Worm (Caenorhabditis elegans) whole organism, late embryonic: ENCODE results near the gene W02G9.3.

Source experiments
- C08G9.2 ChIP-seq: sonication (generic microtip); optimal IDR thresholded peaks from 2 replicates; lab custom pipeline; 2016; ENCODE audit warnings: mild to moderate bottlenecking, missing genetic modification characterization, moderate library complexity, missing compliant biosample characterization
- C38D4.7 ChIP-seq: fragments of 200-800 bp; sonication (Bioruptor generic); optimal IDR thresholded peaks from 2 replicates; lab custom pipeline; 2018; ENCODE audit warnings: mild to moderate bottlenecking, missing genetic modification characterization, moderate library complexity, missing compliant biosample characterization
- Y22D7AL.16 ChIP-seq: sonication (generic microtip); optimal IDR thresholded peaks from 2 replicates; lab custom pipeline; 2016; ENCODE audit warnings: missing genetic modification characterization, missing compliant biosample characterization
- ama-1 ChIP-seq: fragments of 150-350 bp; optimal IDR thresholded peaks from 2 replicates; lab custom pipeline; 2014
- ceh-18 ChIP-seq: sonication (generic microtip); optimal IDR thresholded peaks from 2 replicates; lab custom pipeline; 2016; ENCODE audit warnings: missing genetic modification characterization, missing compliant biosample characterization
- ceh-19 ChIP-seq: fragments of 200-800 bp; sonication (Bioruptor generic); optimal IDR thresholded peaks from 2 replicates; lab custom pipeline; 2018; ENCODE audit warnings: mild to moderate bottlenecking, missing genetic modification characterization, missing compliant biosample characterization
- ceh-22 ChIP-seq: sonication (generic microtip); optimal IDR thresholded peaks from 2 replicates; lab custom pipeline; 2017; ENCODE audit warnings: missing biosample characterization, missing genetic modification characterization
- ceh-24 ChIP-seq: sonication (generic microtip); optimal IDR thresholded peaks from 2 replicates; lab custom pipeline; 2016; ENCODE audit warnings: mild to moderate bottlenecking, missing genetic modification characterization, missing compliant biosample characterization
- ceh-30 ChIP-seq: fragments of 150-350 bp; optimal IDR thresholded peaks from 2 replicates; lab custom pipeline; 2014; ENCODE audit warnings: missing biosample characterization, missing genetic modification characterization
- ceh-34 ChIP-seq: sonication (generic microtip); optimal IDR thresholded peaks from 2 replicates; lab custom pipeline; 2016; ENCODE audit warnings: mild to moderate bottlenecking, missing genetic modification characterization, missing compliant biosample characterization
- ceh-45 ChIP-seq: fragments of 200-800 bp; sonication (Bioruptor generic); IDR thresholded peaks from 2 replicates; pipeline ENCODE4 v1.3.6; 2022; ENCODE audit warnings: missing genetic modification reagents, missing genetic modification characterization, missing compliant biosample characterization
- ceh-48 ChIP-seq: sonication (generic microtip); optimal IDR thresholded peaks from 2 replicates; lab custom pipeline; 2016; ENCODE audit warnings: missing genetic modification characterization, inconsistent platforms, missing compliant biosample characterization
- ceh-6 ChIP-seq: fragments of 200-800 bp; sonication (Bioruptor generic); optimal IDR thresholded peaks from 2 replicates; lab custom pipeline; 2018; ENCODE audit warnings: mild to moderate bottlenecking, missing genetic modification characterization, missing compliant biosample characterization
- ceh-9 ChIP-seq: sonication (generic microtip); optimal IDR thresholded peaks from 2 replicates; lab custom pipeline; 2016; ENCODE audit warnings: mild to moderate bottlenecking, missing genetic modification characterization, inconsistent platforms, missing compliant biosample characterization
- dmd-4 ChIP-seq: sonication (generic microtip); optimal IDR thresholded peaks from 2 replicates; lab custom pipeline; 2016; ENCODE audit warnings: borderline replicate concordance, missing genetic modification characterization, missing compliant biosample characterization
- elt-4 ChIP-seq: sonication (generic microtip); optimal IDR thresholded peaks from 2 replicates; lab custom pipeline; 2016; ENCODE audit warnings: missing genetic modification characterization, missing compliant biosample characterization
- ets-4 ChIP-seq: sonication (generic microtip); optimal IDR thresholded peaks from 2 replicates; lab custom pipeline; 2016; ENCODE audit warnings: missing genetic modification characterization, missing compliant biosample characterization
- eyg-1 ChIP-seq: sonication (generic microtip); optimal IDR thresholded peaks from 2 replicates; lab custom pipeline; 2016; ENCODE audit warnings: missing genotype, missing genetic modification characterization, missing compliant biosample characterization
- fkh-6 ChIP-seq: sonication (generic microtip); optimal IDR thresholded peaks from 2 replicates; lab custom pipeline; 2016; ENCODE audit warnings: missing genetic modification characterization, missing compliant biosample characterization
- hlh-13 ChIP-seq: fragments of 200-800 bp; sonication (Bioruptor generic); optimal IDR thresholded peaks from 2 replicates; lab custom pipeline; 2018; ENCODE audit warnings: mild to moderate bottlenecking, missing genetic modification characterization, missing compliant biosample characterization
- hlh-15 ChIP-seq: sonication (generic microtip); optimal IDR thresholded peaks from 2 replicates; lab custom pipeline; 2016; ENCODE audit warnings: missing genetic modification characterization, missing compliant biosample characterization
- hlh-6 ChIP-seq: sonication (generic microtip); optimal IDR thresholded peaks from 2 replicates; lab custom pipeline; 2016; ENCODE audit warnings: missing genotype, missing genetic modification characterization, missing compliant biosample characterization
- hlh-8 ChIP-seq: sonication (generic microtip); optimal IDR thresholded peaks from 2 replicates; lab custom pipeline; 2016; ENCODE audit warnings: missing genotype, missing genetic modification characterization, missing compliant biosample characterization
- lin-11 ChIP-seq: fragments of 200-800 bp; sonication (Bioruptor generic); optimal IDR thresholded peaks from 2 replicates; lab custom pipeline; 2018; ENCODE audit warnings: mild to moderate bottlenecking, missing genetic modification characterization, missing compliant biosample characterization
- madf-2 ChIP-seq: sonication (generic microtip); optimal IDR thresholded peaks from 2 replicates; lab custom pipeline; 2017; ENCODE audit warnings: missing genetic modification characterization, missing compliant biosample characterization
- mec-3 ChIP-seq: sonication (generic microtip); optimal IDR thresholded peaks from 2 replicates; lab custom pipeline; 2016; ENCODE audit warnings: borderline replicate concordance, missing genetic modification characterization, missing compliant biosample characterization
- nfya-1 ChIP-seq: sonication (generic microtip); optimal IDR thresholded peaks from 2 replicates; lab custom pipeline; 2017; ENCODE audit warnings: missing genetic modification characterization, mild to moderate bottlenecking, missing compliant biosample characterization, antibody characterized with exemption, moderate library complexity
- nhr-11 ChIP-seq: fragments of 150-350 bp; optimal IDR thresholded peaks from 2 replicates; lab custom pipeline; 2014; ENCODE audit warnings: missing biosample characterization, missing genetic modification characterization
- odd-2 ChIP-seq: sonication (generic microtip); optimal IDR thresholded peaks from 2 replicates; lab custom pipeline; 2017; ENCODE audit warnings: antibody characterized with exemption, mild to moderate bottlenecking, missing genetic modification characterization, missing compliant biosample characterization
- pag-3 ChIP-seq: sonication (generic microtip); optimal IDR thresholded peaks from 2 replicates; lab custom pipeline; 2016; ENCODE audit warnings: missing compliant biosample characterization, missing genetic modification characterization, borderline replicate concordance
- pax-1 ChIP-seq: fragments of 150-350 bp; optimal IDR thresholded peaks from 2 replicates; lab custom pipeline; 2014; ENCODE audit warnings: missing biosample characterization, missing genetic modification characterization
- pha-2 ChIP-seq: sonication (generic microtip); optimal IDR thresholded peaks from 2 replicates; lab custom pipeline; 2017; ENCODE audit warnings: mild to moderate bottlenecking, missing genetic modification characterization, missing compliant biosample characterization
- pha-4 ChIP-seq: fragments of 150-350 bp; optimal IDR thresholded peaks from 2 replicates; lab custom pipeline; 2018; ENCODE audit warnings: missing biosample characterization, missing genetic modification reagents, missing genetic modification characterization
- pqm-1 ChIP-seq: sonication (generic microtip); optimal IDR thresholded peaks from 2 replicates; lab custom pipeline; 2016; ENCODE audit warnings: missing genetic modification characterization, missing compliant biosample characterization
- pros-1 ChIP-seq: fragments of 150-350 bp; optimal IDR thresholded peaks from 2 replicates; lab custom pipeline; 2014; ENCODE audit warnings: missing biosample characterization, missing genetic modification reagents, missing genetic modification characterization
- ref-2 ChIP-seq: sonication (generic microtip); optimal IDR thresholded peaks from 2 replicates; lab custom pipeline; 2016; ENCODE audit warnings: missing genetic modification characterization, missing compliant biosample characterization
- rnt-1 ChIP-seq: sonication (generic microtip); optimal IDR thresholded peaks from 2 replicates; lab custom pipeline; 2016; ENCODE audit warnings: missing genetic modification characterization, missing compliant biosample characterization
- sdc-2 ChIP-seq: sonication (generic microtip); optimal IDR thresholded peaks from 2 replicates; lab custom pipeline; 2016; ENCODE audit warnings: missing genotype, missing genetic modification characterization, missing compliant biosample characterization
- sox-4 ChIP-seq: sonication (generic microtip); optimal IDR thresholded peaks from 2 replicates; lab custom pipeline; 2017; ENCODE audit warnings: mild to moderate bottlenecking, missing genetic modification characterization, inconsistent platforms, missing compliant biosample characterization
- ttx-3 ChIP-seq: sonication (generic microtip); optimal IDR thresholded peaks from 2 replicates; lab custom pipeline; 2016; ENCODE audit warnings: missing genetic modification reagents, missing genetic modification characterization, missing compliant biosample characterization
- unc-3 ChIP-seq, 2 experiments: fragments of 200-800 bp in 1 of 2; sonication (Bioruptor generic) in 1 of 2; sonication (generic microtip) in 1 of 2; conservative IDR thresholded peaks in 1 of 2; optimal IDR thresholded peaks in 1 of 2; 2 replicates each; pipeline versions ENCODE4 v1.3.6 to Lab custom; 2016 to 2022; ENCODE audit warnings: missing compliant biosample characterization in 2 of 2, missing genetic modification characterization in 2 of 2, missing genetic modification reagents in 1 of 2
- unc-55 ChIP-seq: sonication (generic microtip); optimal IDR thresholded peaks from 2 replicates; lab custom pipeline; 2017; ENCODE audit warnings: missing biosample characterization, missing genetic modification reagents, missing genetic modification characterization
- zip-5 ChIP-seq: sonication (generic microtip); optimal IDR thresholded peaks from 2 replicates; lab custom pipeline; 2016; ENCODE audit warnings: missing genetic modification characterization, missing compliant biosample characterization
- ztf-16 ChIP-seq: sonication (generic microtip); optimal IDR thresholded peaks from 2 replicates; lab custom pipeline; 2017; ENCODE audit warnings: missing genetic modification characterization, missing compliant biosample characterization

W02G9.3 gene

ce11 chrV:2664525-2665053 lies 8.2 kb upstream of the W02G9.3 start, which contains the start of gene ndx-2:
Gene ndx-2 (minus strand): TSS chrV:2665003.
- TF ChIP-seq mec-3 = no peak
- no peak for TF ChIP-seq unc-55
- TF ChIP-seq ceh-22 (tag; lab: Kevin White, UChicago) = no peak
- TF ChIP-seq unc-3 (GFP tag; conservative IDR thresholded peaks at IDR 0.05; lab: Robert Waterston, UW) = no peak
- no peak for TF ChIP-seq unc-3 (tag; optimal IDR thresholded peaks at IDR 0.05; lab: Kevin White, UChicago)
- TF ChIP-seq ceh-9 = no peak
- no peak for TF ChIP-seq ceh-45 (GFP tag; lab: Robert Waterston, UW)
- TF ChIP-seq hlh-8 (tag; lab: Kevin White, UChicago) = no peak
- no peak for TF ChIP-seq hlh-13 (GFP tag; lab: Kevin White, UChicago)
- TF ChIP-seq ceh-18 = no peak
- no peak for TF ChIP-seq ztf-16 (tag; lab: Kevin White, UChicago)
- no peak for TF ChIP-seq odd-2 (tag; lab: Kevin White, UChicago)
- TF ChIP-seq ceh-48 = no peak
- no peak for TF ChIP-seq pros-1 (tag; lab: Kevin White, UChicago)
- no peak for TF ChIP-seq ref-2 (tag; lab: Kevin White, UChicago)
- no peak for TF ChIP-seq pqm-1
- TF ChIP-seq C08G9.2 (tag; lab: Kevin White, UChicago) = no peak
- no peak for TF ChIP-seq zip-5 (tag; lab: Kevin White, UChicago)
- TF ChIP-seq pag-3 (tag; lab: Kevin White, UChicago) = no peak
- no peak for TF ChIP-seq sox-4
- no peak for TF ChIP-seq ets-4 (tag; lab: Kevin White, UChicago)

- TF ChIP-seq zip-5 (tag; lab: Kevin White, UChicago) (no peak), dmd-4 (tag; lab: Kevin White, UChicago) (no peak), mec-3 (no peak), rnt-1 (tag; lab: Kevin White, UChicago) (no peak), Y22D7AL.16 (tag; lab: Kevin White, UChicago) (no peak), eyg-1 (tag; lab: Kevin White, UChicago) (no peak), ceh-9 (no peak), hlh-6 (tag; lab: Kevin White, UChicago) (no peak), hlh-15 (tag; lab: Kevin White, UChicago) (no peak), ztf-16 (tag; lab: Kevin White, UChicago) (no peak), sdc-2 (tag; lab: Kevin White, UChicago) (no peak), pag-3 (tag; lab: Kevin White, UChicago) (no peak), unc-55 (no peak), ceh-24 (no peak), ceh-48 (no peak), pha-2 (tag; lab: Kevin White, UChicago) (no peak), ttx-3 (tag; lab: Kevin White, UChicago) (no peak), fkh-6 (no peak), ets-4 (tag; lab: Kevin White, UChicago) (no peak), pax-1 (tag; lab: Kevin White, UChicago) (no peak)
Observed at ce11 chrV:2666600-2666999, 6.2 kb upstream of the W02G9.3 start, which contains the start of gene W02G9.4. Gene W02G9.4 (plus strand): TSS chrV:2666900.

ce11 chrV:2671155-2671554 lies 1.6 kb upstream of the W02G9.3 start, which contains the start of gene kel-8:
Gene kel-8 (plus strand): TSS chrV:2671455.
- TF ChIP-seq pha-4 (tag; lab: Kevin White, UChicago) (no peak), elt-4 (tag; lab: Kevin White, UChicago) (no peak), sdc-2 (tag; lab: Kevin White, UChicago) (no peak), C38D4.7 (no peak), ceh-30 (tag; lab: Kevin White, UChicago) (no peak), nhr-11 (tag; lab: Kevin White, UChicago) (no peak), ceh-45 (GFP tag; lab: Robert Waterston, UW) (no peak), hlh-6 (tag; lab: Kevin White, UChicago) (no peak), ceh-34 (no peak), ceh-19 (GFP tag; lab: Kevin White, UChicago) (no peak), nfya-1 (tag; lab: Kevin White, UChicago) (no peak), zip-5 (tag; lab: Kevin White, UChicago) (no peak), ama-1 (no peak), madf-2 (no peak), pax-1 (tag; lab: Kevin White, UChicago) (no peak), lin-11 (tag; lab: Kevin White, UChicago) (no peak), C08G9.2 (tag; lab: Kevin White, UChicago) (no peak), ceh-6 (GFP tag; lab: Kevin White, UChicago) (no peak)
